Worm (Caenorhabditis elegans) whole organism, L1 larva: ENCODE results near the gene F13B12.1.

Experiments
- C16A3.4 ChIP-seq: fragments of 150-350 bp; optimal IDR thresholded peaks from 2 replicates; lab custom pipeline; 2014; ENCODE audit warnings: missing biosample characterization, missing genetic modification characterization
- ceh-8 ChIP-seq: fragments of 200-800 bp; sonication (Bioruptor generic); optimal IDR thresholded peaks from 2 replicates; lab custom pipeline; 2018; ENCODE audit warnings: mild to moderate bottlenecking, missing genetic modification characterization, moderate library complexity, missing compliant biosample characterization
- ceh-82 ChIP-seq, 3 experiments: fragments of 150-350 bp in 1 of 3; sonication (generic microtip) in 2 of 3; optimal IDR thresholded peaks; 2 replicates each; lab custom pipeline; 2014 to 2017; ENCODE audit warnings: missing biosample characterization in 3 of 3, missing genetic modification characterization in 3 of 3
- ces-1 ChIP-seq: fragments of 150-350 bp; optimal IDR thresholded peaks from 2 replicates; lab custom pipeline; 2014; ENCODE audit warnings: missing biosample characterization, missing genetic modification reagents, missing genetic modification characterization
- efl-1 ChIP-seq, 4 experiments: fragments of 150-350 bp; optimal IDR thresholded peaks in 3 of 4; peaks in 1 of 4; 1 replicate in 1 of 4; 2 replicates in 3 of 4; lab custom pipeline; 2014; ENCODE audit warnings: missing biosample characterization in 2 of 4, missing genetic modification characterization in 2 of 4, missing genetic modification reagents in 2 of 4
- egl-27 ChIP-seq, 2 experiments: fragments of 150-350 bp in 1 of 2; sonication (generic microtip); optimal IDR thresholded peaks; 3 replicates each; lab custom pipeline; 2017 to 2018; ENCODE audit warnings: missing biosample characterization in 2 of 2, missing genetic modification characterization in 2 of 2, missing genetic modification reagents in 2 of 2
- elt-2 ChIP-seq: sonication (generic microtip); optimal IDR thresholded peaks from 2 replicates; lab custom pipeline; 2016; ENCODE audit warnings: missing genetic modification characterization, mild to moderate bottlenecking, inconsistent platforms, missing compliant biosample characterization, missing genetic modification reagents
- elt-3 ChIP-seq, 6 experiments: fragments of 150-350 bp in 1 of 6; sonication (generic microtip); optimal IDR thresholded peaks; 2 replicates each; lab custom pipeline; 2017 to 2018; ENCODE audit warnings: missing biosample characterization in 6 of 6, missing genetic modification characterization in 6 of 6, inconsistent platforms in 1 of 6
- fkh-8 ChIP-seq: sonication (generic microtip); optimal IDR thresholded peaks from 2 replicates; lab custom pipeline; 2016; ENCODE audit warnings: mild to moderate bottlenecking, missing genetic modification characterization, missing compliant biosample characterization
- fos-1 ChIP-seq: fragments of 150-350 bp; optimal IDR thresholded peaks from 2 replicates; lab custom pipeline; 2014; ENCODE audit warnings: missing biosample characterization, missing genetic modification characterization
- grh-1 ChIP-seq: fragments of 200-800 bp; sonication (Bioruptor generic); IDR thresholded peaks from 2 replicates; pipeline ENCODE4 v1.3.6; 2022; ENCODE audit warnings: missing genetic modification reagents, missing genetic modification characterization, missing compliant biosample characterization
- hpl-2 ChIP-seq: fragments of 150-350 bp; optimal IDR thresholded peaks from 2 replicates; lab custom pipeline; 2014; ENCODE audit warnings: missing biosample characterization, missing genetic modification reagents, missing genetic modification characterization
- irx-1 ChIP-seq: sonication (generic microtip); optimal IDR thresholded peaks from 2 replicates; lab custom pipeline; 2016; ENCODE audit warnings: missing genetic modification characterization, missing compliant biosample characterization
- jun-1 ChIP-seq: fragments of 150-350 bp; optimal IDR thresholded peaks from 2 replicates; lab custom pipeline; 2014; ENCODE audit warnings: missing biosample characterization, missing genetic modification reagents, missing genetic modification characterization
- lin-13 ChIP-seq: fragments of 150-350 bp; optimal IDR thresholded peaks from 2 replicates; lab custom pipeline; 2014; ENCODE audit warnings: missing biosample characterization, missing genetic modification reagents, missing genetic modification characterization
- lin-35 ChIP-seq, 2 experiments: fragments of 150-350 bp; optimal IDR thresholded peaks; 2 replicates each; lab custom pipeline; 2014; ENCODE audit warnings: missing biosample characterization in 2 of 2, missing genetic modification characterization in 2 of 2, missing genetic modification reagents in 2 of 2
- lir-3 ChIP-seq: sonication (generic microtip); optimal IDR thresholded peaks from 2 replicates; lab custom pipeline; 2016; ENCODE audit warnings: mild to moderate bottlenecking, missing genetic modification characterization, moderate library complexity, missing compliant biosample characterization; ENCODE audit not compliant: poor library complexity
- lsy-2 ChIP-seq, 2 experiments: fragments of 150-350 bp; optimal IDR thresholded peaks; 2 replicates each; lab custom pipeline; 2014; ENCODE audit warnings: missing biosample characterization in 2 of 2, missing genetic modification characterization in 2 of 2
- mdl-1 ChIP-seq, 2 experiments: fragments of 150-350 bp; optimal IDR thresholded peaks; 2 replicates each; lab custom pipeline; 2014 to 2017; ENCODE audit warnings: missing biosample characterization in 2 of 2, missing genetic modification characterization in 2 of 2, inconsistent platforms in 1 of 2
- nhr-11 ChIP-seq: fragments of 150-350 bp; optimal IDR thresholded peaks from 2 replicates; lab custom pipeline; 2014; ENCODE audit warnings: missing biosample characterization, missing genetic modification characterization
- nhr-237 ChIP-seq: fragments of 150-350 bp; optimal IDR thresholded peaks from 2 replicates; lab custom pipeline; 2014; ENCODE audit warnings: missing biosample characterization, missing genetic modification characterization
- nhr-28 ChIP-seq: fragments of 150-350 bp; optimal IDR thresholded peaks from 2 replicates; lab custom pipeline; 2014; ENCODE audit warnings: missing biosample characterization, missing genetic modification characterization
- nhr-47 ChIP-seq: sonication (generic microtip); optimal IDR thresholded peaks from 2 replicates; lab custom pipeline; 2016; ENCODE audit warnings: mild to moderate bottlenecking, missing genetic modification characterization, moderate library complexity, missing compliant biosample characterization
- nhr-76 ChIP-seq: sonication (generic microtip); optimal IDR thresholded peaks from 2 replicates; lab custom pipeline; 2017; ENCODE audit warnings: missing biosample characterization, missing genetic modification characterization
- nhr-84 ChIP-seq: sonication (generic microtip); optimal IDR thresholded peaks from 2 replicates; lab custom pipeline; 2017; ENCODE audit warnings: missing biosample characterization, missing genetic modification characterization
- nhr-85 ChIP-seq: sonication (generic microtip); peaks from one replicate; lab custom pipeline; 2016; ENCODE audit warnings: missing genetic modification characterization, inconsistent platforms, missing compliant biosample characterization
- nhr-90 ChIP-seq: sonication (generic microtip); optimal IDR thresholded peaks from 2 replicates; lab custom pipeline; 2016; ENCODE audit warnings: mild to moderate bottlenecking, missing genetic modification characterization, missing compliant biosample characterization; ENCODE audit not compliant: poor library complexity
- pax-3 ChIP-seq: fragments of 200-800 bp; sonication (Bioruptor generic); optimal IDR thresholded peaks from 2 replicates; lab custom pipeline; 2018; ENCODE audit warnings: mild to moderate bottlenecking, missing genetic modification characterization, moderate library complexity, missing compliant biosample characterization
- snpc-4 ChIP-seq: fragments of 150-350 bp; optimal IDR thresholded peaks from 2 replicates; lab custom pipeline; 2014; ENCODE audit warnings: missing biosample characterization, missing genetic modification characterization
- sptf-1 ChIP-seq: fragments of 150-350 bp; optimal IDR thresholded peaks from 2 replicates; lab custom pipeline; 2014; ENCODE audit warnings: missing biosample characterization, missing genetic modification characterization
- swsn-7 ChIP-seq: sonication (generic microtip); optimal IDR thresholded peaks from 2 replicates; lab custom pipeline; 2016; ENCODE audit warnings: missing genetic modification characterization, missing compliant biosample characterization
- unc-62 ChIP-seq: fragments of 150-350 bp; optimal IDR thresholded peaks from 2 replicates; lab custom pipeline; 2014; ENCODE audit warnings: missing biosample characterization, missing genetic modification reagents, missing genetic modification characterization
- unc-86 ChIP-seq: sonication (generic microtip); optimal IDR thresholded peaks from 2 replicates; lab custom pipeline; 2016; ENCODE audit warnings: missing genetic modification characterization, missing compliant biosample characterization
- unc-98 ChIP-seq: fragments of 200-800 bp; sonication (Bioruptor generic); IDR thresholded peaks from 2 replicates; pipeline ENCODE4 v1.3.6; 2022; ENCODE audit warnings: missing genetic modification characterization, missing compliant biosample characterization
- vab-15 ChIP-seq: sonication (generic microtip); optimal IDR thresholded peaks from 2 replicates; lab custom pipeline; 2017; ENCODE audit warnings: missing genotype, mild to moderate bottlenecking, missing genetic modification characterization, missing compliant biosample characterization
- ztf-11 ChIP-seq, 2 experiments: sonication (generic microtip); optimal IDR thresholded peaks; 2 replicates each; lab custom pipeline; 2016 to 2017; ENCODE audit warnings: missing genetic modification characterization in 2 of 2, missing biosample characterization in 1 of 2, missing compliant biosample characterization in 1 of 2

Gene F13B12.1

DNA sequence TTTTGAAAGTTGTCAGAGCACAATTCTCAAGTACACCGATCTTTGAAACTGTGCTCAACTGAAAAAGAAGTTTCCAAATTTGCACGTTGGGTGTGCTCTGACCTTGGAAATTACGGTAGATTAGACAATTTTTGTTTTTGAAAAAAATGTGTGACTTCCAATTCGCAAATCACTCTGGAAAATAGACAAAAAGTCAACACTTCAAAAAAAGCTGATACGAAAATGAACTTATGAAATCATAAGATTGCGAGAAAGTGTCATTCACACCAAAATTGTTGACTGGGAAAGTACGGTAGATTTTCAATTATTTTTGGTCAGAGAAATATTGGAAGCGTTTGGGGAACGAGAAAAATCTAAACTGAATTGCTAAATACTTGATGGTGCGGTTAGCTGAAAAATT, 42.9 kb upstream of the F13B12.1 start:
- TF ChIP-seq sptf-1 (tag; lab: Kevin White, UChicago) (no peak), fos-1 (no peak), nhr-90 (tag; lab: Kevin White, UChicago) (no peak), ceh-82 (tag; optimal IDR thresholded peaks at IDR 0.05; lab: Kevin White, UChicago) (no peak), mdl-1 (tag; optimal IDR thresholded peaks at IDR 0.05; lab: Kevin White, UChicago) (no peak), ceh-8 (GFP tag; lab: Kevin White, UChicago) (no peak), nhr-47 (tag; lab: Kevin White, UChicago) (no peak), lir-3 (tag; lab: Kevin White, UChicago) (no peak), hpl-2 (GFP tag; lab: Kevin White, UChicago) (no peak), lin-35 (GFP tag; optimal IDR thresholded peaks at IDR 0.05; lab: Kevin White, UChicago) (no peak), nhr-11 (tag; lab: Kevin White, UChicago) (no peak), nhr-28 (no peak), unc-98 (no peak), C16A3.4 (no peak)
- TF ChIP-seq, all 84 proteins: peak for 0

DNA sequence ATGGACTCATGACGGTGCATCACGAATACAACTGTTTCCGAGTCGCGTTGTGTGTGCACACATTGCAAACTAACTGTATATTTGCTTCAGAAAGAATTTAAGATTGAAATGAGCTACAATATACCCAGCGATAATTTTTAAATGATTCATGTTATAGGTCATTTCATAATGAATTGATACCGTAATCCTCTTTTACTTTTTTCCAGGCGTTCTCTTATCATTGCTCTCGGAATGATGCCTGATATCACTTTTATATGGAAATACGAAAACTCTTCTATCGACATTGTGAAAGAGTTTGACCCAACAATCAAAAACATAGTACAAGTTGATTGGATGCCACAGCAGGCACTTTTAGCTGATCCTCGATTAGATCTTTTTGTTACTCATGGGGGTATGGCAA, 42.0 kb upstream of the F13B12.1 start:
- TF ChIP-seq vab-15 (tag; lab: Kevin White, UChicago): no peak
- no peak for TF ChIP-seq lin-13 (GFP tag; lab: Kevin White, UChicago)
- TF ChIP-seq ces-1: no peak
- TF ChIP-seq lsy-2 (tag; optimal IDR thresholded peaks at IDR 0.05; lab: Kevin White, UChicago): peak in 1 of 2 experiments; percentile 19
- no peak for TF ChIP-seq jun-1 (tag; lab: Kevin White, UChicago)
- no peak for TF ChIP-seq unc-62 (GFP tag; lab: Kevin White, UChicago)
- TF ChIP-seq nhr-90 (tag; lab: Kevin White, UChicago): no peak
- TF ChIP-seq C16A3.4: no peak
- TF ChIP-seq elt-3 (tag; optimal IDR thresholded peaks at IDR 0.05; lab: Kevin White, UChicago): no peak
- TF ChIP-seq nhr-11 (tag; lab: Kevin White, UChicago): no peak
- TF ChIP-seq elt-2 (tag; lab: Kevin White, UChicago): peak; percentile 6
- TF ChIP-seq snpc-4 (tag; lab: Kevin White, UChicago): no peak
- TF ChIP-seq unc-86 (tag; lab: Kevin White, UChicago): no peak
- TF ChIP-seq ztf-11 (tag; optimal IDR thresholded peaks at IDR 0.05; lab: Kevin White, UChicago): no peak

DNA sequence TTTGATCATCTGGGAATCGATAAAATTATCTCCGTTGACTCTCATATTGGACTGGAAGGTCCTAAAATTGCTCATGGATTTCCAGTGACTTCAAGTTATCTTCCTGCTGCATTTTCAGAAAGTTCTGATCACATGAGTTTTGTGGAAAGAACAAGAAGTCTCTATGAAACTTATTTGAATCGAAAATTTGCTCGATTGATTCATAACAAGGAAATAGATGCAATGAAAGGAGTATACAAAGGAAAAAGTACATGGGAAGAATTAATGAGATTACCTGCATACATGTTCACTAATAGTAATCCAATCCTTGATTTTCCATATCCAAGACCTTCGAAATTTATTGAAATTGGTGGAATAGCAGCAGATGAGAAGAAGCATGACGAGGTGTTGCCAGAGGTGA, 41.3 kb upstream of the F13B12.1 start:
- no peak for TF ChIP-seq egl-27 (tag; optimal IDR thresholded peaks at IDR 0.05; lab: Kevin White, UChicago)
- no peak for TF ChIP-seq fkh-8 (tag; lab: Kevin White, UChicago)
- no peak for TF ChIP-seq nhr-11 (tag; lab: Kevin White, UChicago)
- no peak for TF ChIP-seq irx-1 (tag; lab: Kevin White, UChicago)
- no peak for TF ChIP-seq nhr-237
- TF ChIP-seq nhr-85 (tag; lab: Kevin White, UChicago): no peak
- TF ChIP-seq vab-15 (tag; lab: Kevin White, UChicago): no peak
- TF ChIP-seq fos-1: no peak
- no peak for TF ChIP-seq swsn-7 (tag; lab: Kevin White, UChicago)
- no peak for TF ChIP-seq ceh-8 (GFP tag; lab: Kevin White, UChicago)
- no peak for TF ChIP-seq efl-1 (optimal IDR thresholded peaks at IDR 0.05; lab: Kevin White, UChicago)
- TF ChIP-seq efl-1 (GFP tag; optimal IDR thresholded peaks at IDR 0.05 in 1 of 2; lab: Kevin White, UChicago): no peak
- TF ChIP-seq nhr-84 (tag; lab: Kevin White, UChicago): no peak
- TF ChIP-seq pax-3 (tag; lab: Kevin White, UChicago): no peak
- no peak for TF ChIP-seq lin-13 (GFP tag; lab: Kevin White, UChicago)
- no peak for TF ChIP-seq grh-1
- TF ChIP-seq nhr-76 (tag; lab: Kevin White, UChicago): no peak
- no peak for TF ChIP-seq nhr-90 (tag; lab: Kevin White, UChicago)
- no peak for TF ChIP-seq ceh-82 (tag; optimal IDR thresholded peaks at IDR 0.05; lab: Kevin White, UChicago)
- TF ChIP-seq, all 84 proteins: peak for 0
